Worm (Caenorhabditis elegans) whole organism, young adult: ENCODE data around the gene rpl-22.

Experiments used
- B0035.1 ChIP-seq: sonication (generic microtip); optimal IDR thresholded peaks from 2 replicates; lab custom pipeline; 2016; ENCODE audit warnings: missing genetic modification characterization, mild to moderate bottlenecking, missing compliant biosample characterization, missing genotype, missing genetic modification reagents
- B0336.3 ChIP-seq: fragments of 200-800 bp; sonication (Bioruptor generic); IDR thresholded peaks from 2 replicates; pipeline ENCODE4 v1.3.6; 2022; ENCODE audit warnings: missing genetic modification characterization, missing compliant biosample characterization
- C06A6.2 ChIP-seq: fragments of 200-800 bp; sonication (Bioruptor generic); conservative IDR thresholded peaks from 2 replicates; pipeline ENCODE4 v1.3.6; 2022; ENCODE audit warnings: missing genetic modification characterization, missing compliant biosample characterization
- C17E4.6 ChIP-seq: fragments of 200-800 bp; sonication (Bioruptor generic); IDR thresholded peaks from 2 replicates; pipeline ENCODE4 v1.3.6; 2022; ENCODE audit warnings: missing genetic modification reagents, missing genetic modification characterization, missing compliant biosample characterization
- F22D6.2 ChIP-seq: sonication (generic microtip); optimal IDR thresholded peaks from 2 replicates; lab custom pipeline; 2016; ENCODE audit warnings: mild to moderate bottlenecking, missing genetic modification characterization, missing compliant biosample characterization
- F23B12.7 ChIP-seq: sonication (generic microtip); optimal IDR thresholded peaks from 2 replicates; lab custom pipeline; 2017; ENCODE audit warnings: missing genetic modification characterization, mild to moderate bottlenecking, missing compliant biosample characterization, antibody characterized with exemption, moderate library complexity; ENCODE audit not compliant: insufficient read depth
- F37B4.10 ChIP-seq: fragments of 200-800 bp; sonication (Bioruptor generic); IDR thresholded peaks from 2 replicates; pipeline ENCODE4 v1.3.6; 2022; ENCODE audit warnings: missing genetic modification characterization, missing compliant biosample characterization
- F49E8.2 ChIP-seq: sonication (generic microtip); optimal IDR thresholded peaks from 3 replicates; lab custom pipeline; 2017; ENCODE audit warnings: missing genetic modification characterization, mild to moderate bottlenecking, missing compliant biosample characterization, antibody characterized with exemption, moderate library complexity; ENCODE audit not compliant: insufficient read depth
- T26A5.8 ChIP-seq: sonication (generic microtip); optimal IDR thresholded peaks from 2 replicates; lab custom pipeline; 2016; ENCODE audit warnings: missing genetic modification characterization, missing compliant biosample characterization
- Y53G8AR.9 ChIP-seq: fragments of 200-800 bp; sonication (Bioruptor generic); conservative IDR thresholded peaks from 2 replicates; pipeline ENCODE4 v1.3.6; 2022; ENCODE audit warnings: missing genetic modification reagents, missing genetic modification characterization, missing compliant biosample characterization
- Y79H2A.3 ChIP-seq: fragments of 200-800 bp; sonication (Bioruptor generic); conservative IDR thresholded peaks from 2 replicates; pipeline ENCODE4 v1.3.6; 2022; ENCODE audit warnings: missing genetic modification reagents, missing genetic modification characterization, missing compliant biosample characterization
- akir-1 ChIP-seq: fragments of 200-800 bp; sonication (Bioruptor generic); optimal IDR thresholded peaks from 2 replicates; lab custom pipeline; 2018; ENCODE audit warnings: mild to moderate bottlenecking, missing genetic modification characterization, moderate library complexity, missing compliant biosample characterization
- aptf-2 ChIP-seq: fragments of 200-800 bp; sonication (Bioruptor generic); conservative IDR thresholded peaks from 2 replicates; pipeline ENCODE4 v1.3.6; 2022; ENCODE audit warnings: missing genetic modification reagents, missing genetic modification characterization, missing compliant biosample characterization
- athp-1 ChIP-seq: sonication (generic microtip); optimal IDR thresholded peaks from 2 replicates; lab custom pipeline; 2017; ENCODE audit warnings: mild to moderate bottlenecking, missing genetic modification characterization, missing compliant biosample characterization
- bed-1 ChIP-seq: fragments of 200-800 bp; sonication (Bioruptor generic); IDR thresholded peaks from 2 replicates; pipeline ENCODE4 v1.3.6; 2022; ENCODE audit warnings: missing genetic modification reagents, missing genetic modification characterization, missing compliant biosample characterization
- bed-2 ChIP-seq: fragments of 200-800 bp; sonication (Bioruptor generic); IDR thresholded peaks from 2 replicates; pipeline ENCODE4 v1.3.6; 2022; ENCODE audit warnings: missing genetic modification reagents, missing genetic modification characterization, missing compliant biosample characterization
- ceh-27 ChIP-seq: fragments of 200-800 bp; sonication (Bioruptor generic); optimal IDR thresholded peaks from 2 replicates; lab custom pipeline; 2018; ENCODE audit warnings: mild to moderate bottlenecking, missing genetic modification characterization, moderate library complexity, missing compliant biosample characterization
- ceh-58 ChIP-seq: fragments of 200-800 bp; sonication (Bioruptor generic); IDR thresholded peaks from 2 replicates; pipeline ENCODE4 v1.3.6; 2022; ENCODE audit warnings: missing genetic modification characterization, missing compliant biosample characterization
- ceh-91 ChIP-seq: fragments of 200-800 bp; sonication (Bioruptor generic); IDR thresholded peaks from 2 replicates; pipeline ENCODE4 v1.3.6; 2022; ENCODE audit warnings: missing genetic modification reagents, missing genetic modification characterization, missing compliant biosample characterization
- die-1 ChIP-seq: sonication (generic microtip); optimal IDR thresholded peaks from 2 replicates; lab custom pipeline; 2016; ENCODE audit warnings: missing genotype, mild to moderate bottlenecking, missing genetic modification characterization, missing compliant biosample characterization
- dpl-1 ChIP-seq: fragments of 150-350 bp; optimal IDR thresholded peaks from 2 replicates; lab custom pipeline; 2014; ENCODE audit warnings: missing biosample characterization, missing genetic modification reagents, missing genetic modification characterization
- hlh-26 ChIP-seq: fragments of 200-800 bp; sonication (Bioruptor generic); conservative IDR thresholded peaks from 2 replicates; pipeline ENCODE4 v1.3.6; 2022; ENCODE audit warnings: missing genetic modification reagents, missing genetic modification characterization, missing compliant biosample characterization
- hmg-1.2 ChIP-seq: fragments of 200-800 bp; sonication (Bioruptor generic); IDR thresholded peaks from 2 replicates; pipeline ENCODE4 v1.3.6; 2022; ENCODE audit warnings: missing genetic modification reagents, missing genetic modification characterization, missing compliant biosample characterization
- hmg-20 ChIP-seq: fragments of 200-800 bp; sonication (Bioruptor generic); IDR thresholded peaks from 2 replicates; pipeline ENCODE4 v1.3.6; 2022; ENCODE audit warnings: missing genetic modification reagents, missing genetic modification characterization, missing compliant biosample characterization
- hrde-1 ChIP-seq: sonication (generic microtip); optimal IDR thresholded peaks from 2 replicates; lab custom pipeline; 2016; ENCODE audit warnings: missing genetic modification characterization, mild to moderate bottlenecking, missing compliant biosample characterization, moderate library complexity, missing genotype, missing genetic modification reagents, borderline replicate concordance
- let-526 ChIP-seq: fragments of 200-800 bp; sonication (Bioruptor generic); IDR thresholded peaks from 2 replicates; pipeline ENCODE4 v1.3.6; 2022; ENCODE audit warnings: missing genetic modification reagents, missing genetic modification characterization, missing compliant biosample characterization
- lin-26 ChIP-seq: fragments of 200-800 bp; sonication (Bioruptor generic); IDR thresholded peaks from 2 replicates; pipeline ENCODE4 v1.3.6; 2022; ENCODE audit warnings: missing genetic modification reagents, missing genetic modification characterization, missing compliant biosample characterization
- lin-35 ChIP-seq, 3 experiments: fragments of 150-350 bp in 2 of 3; sonication (generic microtip) in 1 of 3; optimal IDR thresholded peaks; 2 replicates each; lab custom pipeline; 2014 to 2018; ENCODE audit warnings: missing biosample characterization in 3 of 3, missing genetic modification characterization in 3 of 3, missing genetic modification reagents in 3 of 3
- lin-40 ChIP-seq: sonication (generic microtip); optimal IDR thresholded peaks from 2 replicates; lab custom pipeline; 2016; ENCODE audit warnings: missing genetic modification characterization, mild to moderate bottlenecking, missing compliant biosample characterization, missing genotype, missing genetic modification reagents
- madf-6 ChIP-seq: fragments of 200-800 bp; sonication (Bioruptor generic); IDR thresholded peaks from 2 replicates; pipeline ENCODE4 v1.3.6; 2022; ENCODE audit warnings: missing genetic modification reagents, missing genetic modification characterization, missing compliant biosample characterization
- nfya-2 ChIP-seq: fragments of 200-800 bp; sonication (Bioruptor generic); IDR thresholded peaks from 2 replicates; pipeline ENCODE4 v1.3.6; 2022; ENCODE audit warnings: missing genetic modification reagents, missing genetic modification characterization, missing compliant biosample characterization
- nhr-90 ChIP-seq: sonication (generic microtip); optimal IDR thresholded peaks from 2 replicates; lab custom pipeline; 2016; ENCODE audit warnings: missing genotype, mild to moderate bottlenecking, missing genetic modification characterization, missing compliant biosample characterization
- snpc-1.1 ChIP-seq: sonication (generic microtip); optimal IDR thresholded peaks from 2 replicates; lab custom pipeline; 2017; ENCODE audit warnings: missing genetic modification characterization, mild to moderate bottlenecking, missing compliant biosample characterization, antibody characterized with exemption, moderate library complexity, missing genotype, missing genetic modification reagents; ENCODE audit not compliant: insufficient read depth
- snpc-1.3 ChIP-seq: sonication (generic microtip); optimal IDR thresholded peaks from 2 replicates; lab custom pipeline; 2017; ENCODE audit warnings: missing genetic modification characterization, mild to moderate bottlenecking, missing compliant biosample characterization, antibody characterized with exemption, moderate library complexity, missing genotype, missing genetic modification reagents; ENCODE audit not compliant: insufficient read depth
- snpc-3.4 ChIP-seq: sonication (generic microtip); optimal IDR thresholded peaks from 2 replicates; lab custom pipeline; 2017; ENCODE audit warnings: missing genetic modification characterization, mild to moderate bottlenecking, missing compliant biosample characterization, antibody characterized with exemption, moderate library complexity, missing genotype, missing genetic modification reagents
- snpc-4 ChIP-seq, 5 experiments: fragments of 150-350 bp in 1 of 5; sonication (generic microtip) in 4 of 5; optimal IDR thresholded peaks; 2 replicates each; lab custom pipeline; 2014 to 2018; ENCODE audit warnings: missing genetic modification characterization in 5 of 5, missing biosample characterization in 3 of 5, antibody characterized with exemption in 2 of 5, mild to moderate bottlenecking in 2 of 5, missing compliant biosample characterization in 2 of 5, missing genotype in 2 of 5, moderate library complexity in 2 of 5, missing genetic modification reagents in 1 of 5
- tbp1 ChIP-seq: fragments of 200-800 bp; sonication (Bioruptor generic); optimal IDR thresholded peaks from 2 replicates; lab custom pipeline; 2018; ENCODE audit warnings: mild to moderate bottlenecking, missing genetic modification characterization, missing compliant biosample characterization
- tlf-1 ChIP-seq: fragments of 200-800 bp; sonication (Bioruptor generic); optimal IDR thresholded peaks from 2 replicates; lab custom pipeline; 2018; ENCODE audit warnings: mild to moderate bottlenecking, missing genetic modification characterization, missing compliant biosample characterization
- unc-130 ChIP-seq: sonication (generic microtip); optimal IDR thresholded peaks from 2 replicates; lab custom pipeline; 2016; ENCODE audit warnings: missing genetic modification reagents, missing genetic modification characterization, missing compliant biosample characterization
- ztf-18 ChIP-seq: sonication (generic microtip); optimal IDR thresholded peaks from 2 replicates; lab custom pipeline; 2016; ENCODE audit warnings: missing genotype, mild to moderate bottlenecking, missing genetic modification characterization, missing compliant biosample characterization
- ztf-3 ChIP-seq: fragments of 200-800 bp; sonication (Bioruptor generic); optimal IDR thresholded peaks from 2 replicates; lab custom pipeline; 2018; ENCODE audit warnings: mild to moderate bottlenecking, missing genetic modification characterization, missing compliant biosample characterization
- ztf-6 ChIP-seq: fragments of 200-800 bp; sonication (Bioruptor generic); IDR thresholded peaks from 2 replicates; pipeline ENCODE4 v1.3.6; 2022; ENCODE audit warnings: missing genetic modification reagents, missing genetic modification characterization, missing compliant biosample characterization

rpl-22 gene

ce11 chrII:5032669-5033068 lies 22.7 kb upstream of the rpl-22 start (continued):
- TF ChIP-seq tlf-1 (GFP tag; lab: Kevin White, UChicago) (peak; percentile 14), hmg-1.2 (GFP tag; lab: Robert Waterston, UW) (peak; percentile 66), let-526 (GFP tag; lab: Robert Waterston, UW) (no peak), F23B12.7 (peak; percentile 67), hmg-20 (GFP tag; lab: Robert Waterston, UW) (peak; percentile 86), ceh-91 (GFP tag; lab: Robert Waterston, UW) (peak; percentile 25; the same call in 1 of the 2 replicates), bed-1 (GFP tag; lab: Robert Waterston, UW) (no peak), ztf-18 (peak; percentile 55), T26A5.8 (tag; lab: Kevin White, UChicago) (peak; percentile 63), aptf-2 (GFP tag; lab: Robert Waterston, UW) (no peak), lin-40 (tag; lab: Kevin White, UChicago) (peak; percentile 53), B0035.1 (peak; percentile 43), madf-6 (GFP tag; lab: Robert Waterston, UW) (peak; percentile 77), F49E8.2 (no peak), B0336.3 (GFP tag; lab: Robert Waterston, UW) (peak; percentile 79), snpc-1.1 (tag; lab: Kevin White, UChicago) (no peak), F37B4.10 (GFP tag; lab: Robert Waterston, UW) (0 out of 2 replicates have a peak, but pooled peaks have one; percentile 78), Y53G8AR.9 (no peak; the same call in 1 of the 2 replicates), ceh-58 (peak; percentile 69; the same call in 1 of the 2 replicates), akir-1 (peak; percentile 48), C06A6.2 (GFP tag; lab: Robert Waterston, UW) (peak; percentile 35; the same call in 1 of the 2 replicates), lin-26 (GFP tag; lab: Robert Waterston, UW) (peak; percentile 89), ztf-3 (no peak), hlh-26 (GFP tag; lab: Robert Waterston, UW) (no peak), hrde-1 (peak; percentile 63), snpc-4 (GFP tag; optimal IDR thresholded peaks at IDR 0.05; lab: Kevin White, UChicago) (peak; percentile 34), snpc-4 (tag; optimal IDR thresholded peaks at IDR 0.05; lab: Kevin White, UChicago) (peak in 3 of 4 experiments; percentile 48 to 70 (median 69)), lin-35 (GFP tag; optimal IDR thresholded peaks at IDR 0.05; lab: Kevin White, UChicago) (peak in 1 of 3 experiments; percentile 48), nfya-2 (GFP tag; lab: Robert Waterston, UW) (no peak), nhr-90 (tag; lab: Kevin White, UChicago) (peak; percentile 76), dpl-1 (GFP tag; lab: Kevin White, UChicago) (no peak), C17E4.6 (GFP tag; lab: Robert Waterston, UW) (0 out of 2 replicates have a peak, but pooled peaks have one; percentile 13), snpc-1.3 (tag; lab: Kevin White, UChicago) (peak; percentile 62), unc-130 (GFP tag; lab: Kevin White, UChicago) (peak; percentile 46), die-1 (tag; lab: Kevin White, UChicago) (peak; percentile 81), tbp1 (peak; percentile 98), athp-1 (peak; percentile 74), ztf-6 (GFP tag; lab: Robert Waterston, UW) (0 out of 2 replicates have a peak, but pooled peaks have one; percentile 71)

ce11 chrII:5033935-5034334 lies 21.5 kb upstream of the rpl-22 start, which contains the start of gene F33G12.3:
TSS of gene F33G12.3 (minus strand) at chrII:5034035.
- TF ChIP-seq Y79H2A.3 (GFP tag; lab: Robert Waterston, UW) (no peak), tbp1 (no peak), F49E8.2 (no peak), snpc-3.4 (tag; lab: Kevin White, UChicago) (no peak), F22D6.2 (tag; lab: Kevin White, UChicago) (no peak), tlf-1 (GFP tag; lab: Kevin White, UChicago) (no peak), ceh-27 (GFP tag; lab: Kevin White, UChicago) (no peak), bed-2 (GFP tag; lab: Robert Waterston, UW) (no peak), lin-26 (GFP tag; lab: Robert Waterston, UW) (no peak), snpc-1.3 (tag; lab: Kevin White, UChicago) (no peak)
